Fruit fly (Drosophila melanogaster) whole organism, embryonic: ENCODE measurements around the gene btz.

Experiments
- Aef1 ChIP-seq: fragments of 200-800 bp; sonication (Bioruptor generic); IDR thresholded peaks from 3 replicates; pipeline ENCODE4 v1.3.6; 2022; ENCODE audit warnings: missing biosample characterization, missing genetic modification characterization
- CG12391 ChIP-seq: fragments of 200-800 bp; sonication (Bioruptor generic); optimal IDR thresholded peaks from 3 replicates; lab custom pipeline; 2018; ENCODE audit warnings: missing biosample characterization, mild to moderate bottlenecking, missing genetic modification characterization, moderate library complexity
- CG13296 ChIP-seq: fragments of 200-800 bp; sonication (Bioruptor generic); optimal IDR thresholded peaks from 3 replicates; lab custom pipeline; 2018; ENCODE audit warnings: missing biosample characterization, mild to moderate bottlenecking, missing genetic modification characterization
- CG16863 ChIP-seq: fragments of 200-800 bp; sonication (Bioruptor generic); optimal IDR thresholded peaks from 3 replicates; lab custom pipeline; 2016; ENCODE audit warnings: missing biosample characterization, missing genetic modification characterization
- CG17385 ChIP-seq: fragments of 200-800 bp; sonication (Bioruptor generic); optimal IDR thresholded peaks from 3 replicates; lab custom pipeline; 2018; ENCODE audit warnings: missing biosample characterization, mild to moderate bottlenecking, missing genetic modification characterization
- CG18619 ChIP-seq: fragments of 200-800 bp; sonication (Bioruptor generic); optimal IDR thresholded peaks from 3 replicates; lab custom pipeline; 2017; ENCODE audit warnings: missing biosample characterization, mild to moderate bottlenecking, missing genetic modification characterization
- Hmr ChIP-seq: fragments of 200-800 bp; sonication (Bioruptor generic); optimal IDR thresholded peaks from 3 replicates; lab custom pipeline; 2017; ENCODE audit warnings: mild to moderate bottlenecking, missing biosample characterization, missing genetic modification reagents, missing genetic modification characterization
- MBD-R2 ChIP-seq: fragments of 200-800 bp; sonication (Bioruptor generic); IDR thresholded peaks from 2 replicates; pipeline ENCODE4 v1.3.6; 2022; ENCODE audit warnings: missing biosample characterization, missing genetic modification characterization
- TFAM ChIP-seq: fragments of 200-800 bp; sonication (Bioruptor generic); optimal IDR thresholded peaks from 2 replicates; lab custom pipeline; 2017; ENCODE audit warnings: missing biosample characterization, missing genetic modification characterization, inconsistent platforms
- repo ChIP-seq: fragments of 200-800 bp; sonication (Bioruptor generic); optimal IDR thresholded peaks from 2 replicates; lab custom pipeline; 2016; ENCODE audit warnings: missing biosample characterization, missing genetic modification characterization
- ro ChIP-seq: fragments of 200-800 bp; sonication (Bioruptor generic); IDR thresholded peaks from 2 replicates; pipeline ENCODE4 v1.3.6; 2022; ENCODE audit warnings: missing biosample characterization, missing genetic modification characterization
- tin ChIP-seq: fragments of 200-800 bp; sonication (Bioruptor generic); optimal IDR thresholded peaks from 3 replicates; lab custom pipeline; 2016; ENCODE audit warnings: missing biosample characterization, missing genetic modification characterization

dm6 chr3R:27737038-27737437 lies 36.9 kb downstream of the btz start:
- TF ChIP-seq CG13296 (GFP tag; lab: Kevin White, UChicago) (no peak), ro (GFP tag; lab: Robert Waterston, UW) (no peak), repo (GFP tag; lab: Kevin White, UChicago) (no peak), TFAM (no peak), tin (GFP tag; lab: Kevin White, UChicago) (no peak), Hmr (GFP tag; lab: Kevin White, UChicago) (no peak), CG16863 (GFP tag; lab: Kevin White, UChicago) (no peak), Aef1 (GFP tag; lab: Robert Waterston, UW) (no peak), CG17385 (GFP tag; lab: Kevin White, UChicago) (no peak), CG12391 (tag; lab: Kevin White, UChicago) (no peak), CG18619 (GFP tag; lab: Kevin White, UChicago) (no peak), MBD-R2 (GFP tag; lab: Robert Waterston, UW) (no peak)
